Worm (Caenorhabditis elegans) whole organism, young adult: ENCODE results near the gene R12A1.3.

Experiments
- B0019.2 ChIP-seq: fragments of 200-800 bp; sonication (Bioruptor generic); conservative IDR thresholded peaks from 2 replicates; pipeline ENCODE4 v1.3.6; 2022; ENCODE audit warnings: missing genetic modification reagents, missing genetic modification characterization, missing compliant biosample characterization
- B0261.1 ChIP-seq: sonication (generic microtip); optimal IDR thresholded peaks from 2 replicates; lab custom pipeline; 2016; ENCODE audit warnings: mild to moderate bottlenecking, missing genetic modification characterization, moderate library complexity, missing compliant biosample characterization
- B0336.3 ChIP-seq: fragments of 200-800 bp; sonication (Bioruptor generic); IDR thresholded peaks from 2 replicates; pipeline ENCODE4 v1.3.6; 2022; ENCODE audit warnings: missing genetic modification characterization, missing compliant biosample characterization
- C06A6.2 ChIP-seq: fragments of 200-800 bp; sonication (Bioruptor generic); conservative IDR thresholded peaks from 2 replicates; pipeline ENCODE4 v1.3.6; 2022; ENCODE audit warnings: missing genetic modification characterization, missing compliant biosample characterization
- F22D6.2 ChIP-seq: sonication (generic microtip); optimal IDR thresholded peaks from 2 replicates; lab custom pipeline; 2016; ENCODE audit warnings: mild to moderate bottlenecking, missing genetic modification characterization, missing compliant biosample characterization
- F23B12.7 ChIP-seq: sonication (generic microtip); optimal IDR thresholded peaks from 2 replicates; lab custom pipeline; 2017; ENCODE audit warnings: missing genetic modification characterization, mild to moderate bottlenecking, missing compliant biosample characterization, antibody characterized with exemption, moderate library complexity; ENCODE audit not compliant: insufficient read depth
- Y67H2A.10 ChIP-seq: fragments of 200-800 bp; sonication (Bioruptor generic); conservative IDR thresholded peaks from 2 replicates; pipeline ENCODE4 v1.3.6; 2022; ENCODE audit warnings: missing genetic modification reagents, missing genetic modification characterization, missing compliant biosample characterization
- Y79H2A.3 ChIP-seq: fragments of 200-800 bp; sonication (Bioruptor generic); conservative IDR thresholded peaks from 2 replicates; pipeline ENCODE4 v1.3.6; 2022; ENCODE audit warnings: missing genetic modification reagents, missing genetic modification characterization, missing compliant biosample characterization
- ama-1 ChIP-seq, 3 experiments: fragments of 150-350 bp in 1 of 3; sonication (generic microtip) in 2 of 3; optimal IDR thresholded peaks; 2 replicates each; lab custom pipeline; 2014 to 2018; ENCODE audit warnings: missing biosample characterization in 2 of 3, missing genetic modification characterization in 2 of 3, missing genetic modification reagents in 2 of 3
- aptf-2 ChIP-seq: fragments of 200-800 bp; sonication (Bioruptor generic); conservative IDR thresholded peaks from 2 replicates; pipeline ENCODE4 v1.3.6; 2022; ENCODE audit warnings: missing genetic modification reagents, missing genetic modification characterization, missing compliant biosample characterization
- attf-5 ChIP-seq: fragments of 200-800 bp; sonication (Bioruptor generic); optimal IDR thresholded peaks from 2 replicates; lab custom pipeline; 2018; ENCODE audit warnings: mild to moderate bottlenecking, missing genetic modification characterization, missing compliant biosample characterization
- bed-1 ChIP-seq: fragments of 200-800 bp; sonication (Bioruptor generic); IDR thresholded peaks from 2 replicates; pipeline ENCODE4 v1.3.6; 2022; ENCODE audit warnings: missing genetic modification reagents, missing genetic modification characterization, missing compliant biosample characterization
- cebp-1 ChIP-seq, 2 experiments: fragments of 200-800 bp in 1 of 2; sonication (Bioruptor generic) in 1 of 2; sonication (generic microtip) in 1 of 2; IDR thresholded peaks in 1 of 2; optimal IDR thresholded peaks in 1 of 2; 2 replicates each; pipeline versions ENCODE4 v1.3.6 to Lab custom; 2017 to 2022; ENCODE audit warnings: missing compliant biosample characterization in 2 of 2, missing genetic modification characterization in 2 of 2, mild to moderate bottlenecking in 1 of 2, missing genetic modification reagents in 1 of 2, moderate library complexity in 1 of 2
- egl-44 ChIP-seq: fragments of 200-800 bp; sonication (Bioruptor generic); IDR thresholded peaks from 2 replicates; pipeline ENCODE4 v1.3.6; 2022; ENCODE audit warnings: missing genetic modification reagents, missing genetic modification characterization, missing compliant biosample characterization
- ekl-4 ChIP-seq: fragments of 200-800 bp; sonication (Bioruptor generic); IDR thresholded peaks from 2 replicates; pipeline ENCODE4 v1.3.6; 2022; ENCODE audit warnings: missing genetic modification reagents, missing genetic modification characterization, missing compliant biosample characterization
- hlh-12 ChIP-seq: sonication (generic microtip); optimal IDR thresholded peaks from 2 replicates; lab custom pipeline; 2016; ENCODE audit warnings: missing genetic modification characterization, missing compliant biosample characterization
- hmg-20 ChIP-seq: fragments of 200-800 bp; sonication (Bioruptor generic); IDR thresholded peaks from 2 replicates; pipeline ENCODE4 v1.3.6; 2022; ENCODE audit warnings: missing genetic modification reagents, missing genetic modification characterization, missing compliant biosample characterization
- let-526 ChIP-seq: fragments of 200-800 bp; sonication (Bioruptor generic); IDR thresholded peaks from 2 replicates; pipeline ENCODE4 v1.3.6; 2022; ENCODE audit warnings: missing genetic modification reagents, missing genetic modification characterization, missing compliant biosample characterization
- let-607 ChIP-seq, 2 experiments: fragments of 200-800 bp in 1 of 2; sonication (Bioruptor generic) in 1 of 2; sonication (generic microtip) in 1 of 2; optimal IDR thresholded peaks; 2 replicates each; lab custom pipeline; 2016 to 2018; ENCODE audit warnings: mild to moderate bottlenecking in 2 of 2, missing compliant biosample characterization in 2 of 2, missing genetic modification characterization in 2 of 2, moderate library complexity in 2 of 2, missing genotype in 1 of 2
- lsl-1 ChIP-seq: fragments of 200-800 bp; sonication (Bioruptor generic); optimal IDR thresholded peaks from 2 replicates; lab custom pipeline; 2018; ENCODE audit warnings: mild to moderate bottlenecking, missing genetic modification characterization, moderate library complexity, missing compliant biosample characterization
- lsy-27 ChIP-seq: sonication (generic microtip); optimal IDR thresholded peaks from 2 replicates; lab custom pipeline; 2017; ENCODE audit warnings: missing genetic modification characterization, mild to moderate bottlenecking, missing compliant biosample characterization, antibody characterized with exemption, missing genotype, borderline replicate concordance; ENCODE audit not compliant: insufficient read depth
- mcd-1 ChIP-seq: fragments of 200-800 bp; sonication (Bioruptor generic); IDR thresholded peaks from 2 replicates; pipeline ENCODE4 v1.3.6; 2022; ENCODE audit warnings: missing genetic modification reagents, missing genetic modification characterization, missing compliant biosample characterization
- nfya-1 ChIP-seq: sonication (generic microtip); optimal IDR thresholded peaks from 2 replicates; lab custom pipeline; 2017; ENCODE audit warnings: antibody characterized with exemption, missing compliant biosample characterization, missing genetic modification characterization, borderline replicate concordance; ENCODE audit not compliant: insufficient read depth
- nfyb-1 ChIP-seq: fragments of 200-800 bp; sonication (Bioruptor generic); IDR thresholded peaks from 2 replicates; pipeline ENCODE4 v1.3.6; 2022; ENCODE audit warnings: missing genetic modification reagents, missing genetic modification characterization, missing compliant biosample characterization
- nhr-120 ChIP-seq: fragments of 200-800 bp; sonication (Bioruptor generic); IDR thresholded peaks from 2 replicates; pipeline ENCODE4 v1.3.6; 2022; ENCODE audit warnings: missing genetic modification characterization, missing compliant biosample characterization
- nhr-80 ChIP-seq: sonication (generic microtip); optimal IDR thresholded peaks from 2 replicates; lab custom pipeline; 2016; ENCODE audit warnings: missing genetic modification characterization, missing compliant biosample characterization
- pha-4 ChIP-seq: fragments of 150-350 bp; sonication (generic microtip); optimal IDR thresholded peaks from 2 replicates; lab custom pipeline; 2014; ENCODE audit warnings: missing biosample characterization, missing genetic modification reagents, missing genetic modification characterization
- rcor-1 ChIP-seq: fragments of 200-800 bp; sonication (Bioruptor generic); IDR thresholded peaks from 2 replicates; pipeline ENCODE4 v1.3.6; 2022; ENCODE audit warnings: missing genetic modification reagents, missing genetic modification characterization, missing compliant biosample characterization
- rpc-1 ChIP-seq, 2 experiments: fragments of 150-350 bp in 1 of 2; sonication (generic microtip) in 1 of 2; optimal IDR thresholded peaks; 2 replicates each; lab custom pipeline; 2014 to 2018; ENCODE audit warnings: missing biosample characterization in 1 of 2, missing genetic modification characterization in 1 of 2, missing genetic modification reagents in 1 of 2, missing genotype in 1 of 2
- sdz-38 ChIP-seq: sonication (generic microtip); optimal IDR thresholded peaks from 2 replicates; lab custom pipeline; 2016; ENCODE audit warnings: missing genotype, missing genetic modification characterization, missing compliant biosample characterization
- sea-2 ChIP-seq: fragments of 200-800 bp; sonication (Bioruptor generic); IDR thresholded peaks from 2 replicates; pipeline ENCODE4 v1.3.6; 2022; ENCODE audit warnings: missing genetic modification characterization, missing compliant biosample characterization
- snpc-3.4 ChIP-seq: sonication (generic microtip); optimal IDR thresholded peaks from 2 replicates; lab custom pipeline; 2017; ENCODE audit warnings: missing genetic modification characterization, mild to moderate bottlenecking, missing compliant biosample characterization, antibody characterized with exemption, moderate library complexity, missing genotype, missing genetic modification reagents
- tbp1 ChIP-seq: fragments of 200-800 bp; sonication (Bioruptor generic); optimal IDR thresholded peaks from 2 replicates; lab custom pipeline; 2018; ENCODE audit warnings: mild to moderate bottlenecking, missing genetic modification characterization, missing compliant biosample characterization
- tbx-9 ChIP-seq: sonication (generic microtip); optimal IDR thresholded peaks from 2 replicates; lab custom pipeline; 2016; ENCODE audit warnings: borderline replicate concordance, missing genetic modification characterization, inconsistent platforms, missing compliant biosample characterization
- ztf-18 ChIP-seq: sonication (generic microtip); optimal IDR thresholded peaks from 2 replicates; lab custom pipeline; 2016; ENCODE audit warnings: missing genotype, mild to moderate bottlenecking, missing genetic modification characterization, missing compliant biosample characterization
- ztf-22 ChIP-seq: fragments of 200-800 bp; sonication (Bioruptor generic); optimal IDR thresholded peaks from 2 replicates; lab custom pipeline; 2018; ENCODE audit warnings: mild to moderate bottlenecking, missing genetic modification characterization, moderate library complexity, missing compliant biosample characterization
- ztf-6 ChIP-seq: fragments of 200-800 bp; sonication (Bioruptor generic); IDR thresholded peaks from 2 replicates; pipeline ENCODE4 v1.3.6; 2022; ENCODE audit warnings: missing genetic modification reagents, missing genetic modification characterization, missing compliant biosample characterization

R12A1.3 gene

ce11 chrV:1451334-1451733 lies 25.7 kb upstream of the R12A1.3 start, which contains the start of gene srj-23:
Gene srj-23 (plus strand): TSS chrV:1451634.
- TF ChIP-seq B0336.3 (GFP tag; lab: Robert Waterston, UW) (no peak), egl-44 (no peak), let-526 (GFP tag; lab: Robert Waterston, UW) (no peak), ztf-18 (tag; lab: Kevin White, UChicago) (no peak), F23B12.7 (tag; lab: Kevin White, UChicago) (no peak), nfya-1 (no peak), ama-1 (optimal IDR thresholded peaks at IDR 0.05; lab: Kevin White, UChicago) (no peak), ama-1 (GFP tag; optimal IDR thresholded peaks at IDR 0.05; lab: Kevin White, UChicago) (no peak), attf-5 (GFP tag; lab: Kevin White, UChicago) (no peak), tbp1 (no peak), nhr-80 (tag; lab: Kevin White, UChicago) (no peak)

ce11 chrV:1450160-1450559 lies 24.6 kb upstream of the R12A1.3 start, which contains the start of gene cnc-2:
Gene cnc-2 (minus strand): TSS chrV:1450183.
- TF ChIP-seq rcor-1 (no peak), ekl-4 (GFP tag; lab: Robert Waterston, UW) (no peak), egl-44 (no peak), B0261.1 (tag; lab: Kevin White, UChicago) (no peak), C06A6.2 (no peak), Y79H2A.3 (GFP tag; lab: Robert Waterston, UW) (no peak), ztf-18 (tag; lab: Kevin White, UChicago) (no peak), F22D6.2 (no peak), let-607 (tag; optimal IDR thresholded peaks at IDR 0.05; lab: Kevin White, UChicago) (no peak), tbp1 (no peak), snpc-3.4 (no peak), ztf-22 (GFP tag; lab: Kevin White, UChicago) (no peak), lsl-1 (no peak), cebp-1 (GFP tag; IDR thresholded peaks at IDR 0.05; lab: Robert Waterston, UW) (no peak), cebp-1 (tag; optimal IDR thresholded peaks at IDR 0.05; lab: Kevin White, UChicago) (no peak), tbx-9 (no peak)

- TF ChIP-seq pha-4 (tag; lab: Kevin White, UChicago) (no peak), nfyb-1 (GFP tag; lab: Robert Waterston, UW) (0 out of 2 replicates have a peak, but pooled peaks have one; percentile 45)
Measured at ce11 chrV:1447724-1448123, 22.1 kb upstream of the R12A1.3 start, which contains the start of gene cnc-3. Gene cnc-3 (plus strand): TSS chrV:1448004.

- TF ChIP-seq bed-1 (GFP tag; lab: Robert Waterston, UW) (no peak), lsy-27 (tag; lab: Kevin White, UChicago) (no peak), sdz-38 (tag; lab: Kevin White, UChicago) (no peak), nhr-120 (GFP tag; lab: Robert Waterston, UW) (no peak), hmg-20 (GFP tag; lab: Robert Waterston, UW) (no peak), attf-5 (GFP tag; lab: Kevin White, UChicago) (no peak), aptf-2 (GFP tag; lab: Robert Waterston, UW) (no peak), rpc-1 (optimal IDR thresholded peaks at IDR 0.05; lab: Kevin White, UChicago) (no peak), rpc-1 (tag; optimal IDR thresholded peaks at IDR 0.05; lab: Kevin White, UChicago) (no peak), Y67H2A.10 (no peak), mcd-1 (GFP tag; lab: Robert Waterston, UW) (no peak), ztf-6 (no peak), B0019.2 (GFP tag; lab: Robert Waterston, UW) (no peak), sea-2 (GFP tag; lab: Robert Waterston, UW) (no peak), cebp-1 (GFP tag; IDR thresholded peaks at IDR 0.05; lab: Robert Waterston, UW) (no peak), cebp-1 (tag; optimal IDR thresholded peaks at IDR 0.05; lab: Kevin White, UChicago) (no peak), tbx-9 (no peak), hlh-12 (no peak)
Measured at ce11 chrV:1447079-1447478, 21.5 kb upstream of the R12A1.3 start, which contains the start of gene cnc-4. Gene cnc-4 (plus strand): TSS chrV:1447195.
